Worm (Caenorhabditis elegans): ENCODE measurements around the gene DH11.5.

DNA sequence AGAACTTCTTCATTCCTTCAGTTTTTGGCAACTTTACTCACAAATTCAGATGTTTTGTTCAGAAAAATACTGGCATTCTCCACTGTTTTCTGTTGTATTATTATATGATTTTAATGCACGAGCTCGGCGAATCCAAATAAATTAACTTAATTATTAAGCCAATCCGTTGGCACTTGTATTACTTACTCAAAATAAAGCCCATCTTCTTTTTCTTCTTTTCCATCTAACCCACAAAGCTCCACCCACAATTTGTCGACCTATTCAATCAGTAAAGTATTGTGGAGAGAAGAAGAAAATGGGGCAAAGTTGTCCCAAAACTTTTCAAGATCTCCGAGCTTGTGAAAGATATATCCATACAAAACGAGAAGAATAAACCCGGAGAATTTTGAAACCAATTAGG is 14.9 kb downstream of the DH11.5 start:
- TF ChIP-seq nhr-237 (tag; optimal IDR thresholded peaks at IDR 0.05) (no peak), unc-39 (tag; optimal IDR thresholded peaks at IDR 0.05) (no peak), snpc-4 (tag; optimal IDR thresholded peaks at IDR 0.05) (no peak), nhr-12 (tag; optimal IDR thresholded peaks at IDR 0.05) (no peak)

Data from whole organism, L2 larva.